Fruit fly (Drosophila melanogaster) S2 (cell line): Measurements from ENCODE around the gene Pgant2.

Source experiments
- CG8478 ChIP-seq: fragments of >200 bp; optimal IDR thresholded peaks from 2 replicates; lab custom pipeline; 2018
- CTCF ChIP-seq, 2 experiments: fragments of >200 bp; optimal IDR thresholded peaks; 2 replicates each; lab custom pipeline; 2018

The Pgant2 gene

dm6 chr2L:3356790-3357696, 69.5 kb downstream of the Pgant2 start, which contains the start of gene CG8838:
Gene CG8838, plus strand, starts transcription at chr2L:3357646.
- TF ChIP-seq CG8478 (lab: Kevin White, UChicago) (no peak), CTCF (optimal IDR thresholded peaks at IDR 0.05; lab: Kevin White, UChicago) (no peak)

DNA sequence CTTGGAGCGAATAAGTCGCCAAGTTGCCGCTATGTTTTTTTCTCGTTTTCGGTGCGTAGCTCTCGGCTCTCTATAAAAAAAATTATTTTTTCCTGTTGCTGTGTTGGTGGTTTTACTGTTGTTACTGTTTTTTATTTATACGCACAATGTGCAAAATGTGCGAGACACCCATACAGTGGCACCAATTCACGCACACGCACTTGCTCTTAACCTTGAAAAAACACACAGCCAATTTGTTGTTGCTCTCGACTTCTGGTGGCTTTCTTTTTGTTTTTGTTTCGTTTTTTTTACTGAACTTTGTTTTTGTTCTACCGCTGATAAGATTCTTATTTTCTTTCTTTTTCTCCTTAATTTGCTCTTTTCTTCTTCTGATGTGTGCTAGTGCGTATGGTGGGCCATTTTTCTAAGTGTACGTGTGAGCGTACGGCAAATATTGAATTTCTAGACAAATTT, 70.3 kb downstream of the Pgant2 start:
- TF ChIP-seq CG8478 (lab: Kevin White, UChicago) = no peak
- no peak for TF ChIP-seq CTCF (optimal IDR thresholded peaks at IDR 0.05; lab: Kevin White, UChicago)

- TF ChIP-seq CG8478 (lab: Kevin White, UChicago) = no peak
- TF ChIP-seq CTCF (optimal IDR thresholded peaks at IDR 0.05; lab: Kevin White, UChicago) = no peak
These were observed 70.7 kb downstream of the Pgant2 start for dm6 chr2L:3355791-3356190.

DNA sequence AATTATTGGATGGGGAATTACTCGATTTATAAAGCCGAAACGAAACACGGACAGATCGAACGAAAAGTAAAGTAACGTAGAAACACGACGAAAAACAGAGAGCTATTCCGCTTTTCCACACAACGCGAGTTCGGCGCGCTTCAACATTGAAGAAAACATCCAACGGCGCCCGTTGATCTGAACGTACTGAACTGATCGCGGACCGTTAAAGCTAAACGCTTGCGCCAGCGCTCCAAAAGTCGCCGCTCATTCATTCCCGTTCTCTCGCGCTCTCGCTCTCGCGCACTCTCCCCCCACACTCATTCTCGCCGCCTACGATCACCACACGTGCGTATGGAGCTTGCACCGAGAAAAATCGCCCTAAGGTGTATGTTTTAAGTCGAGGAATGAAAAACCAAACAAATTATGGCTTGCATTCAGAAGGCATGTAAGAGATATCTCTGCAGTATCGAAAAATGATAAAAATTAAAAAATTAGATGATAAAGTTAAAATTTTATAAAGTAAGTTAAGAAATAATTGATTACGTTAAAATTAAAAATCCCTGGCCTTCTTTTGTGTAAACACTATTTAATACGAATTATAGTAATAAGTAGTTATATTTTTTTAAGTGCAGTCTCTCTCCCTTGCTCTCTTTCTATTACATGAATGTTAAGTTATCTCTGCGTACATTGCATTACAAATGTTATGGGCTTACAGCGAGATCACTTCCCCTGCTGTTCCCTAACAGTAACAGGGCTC, 71.7 kb downstream of the Pgant2 start, which contains the start of gene E23:
E23 (minus strand) TSS at position 188 of the 739 bp plus-strand sequence.
- TF ChIP-seq CG8478 (lab: Kevin White, UChicago) = no peak
